1 fruit fly cellular context compared by ENCODE assay signal in genomic region chr3L:1865121-1865727, dm6.
A peak's percentile ranks its signal among the peaks of the same experiment; 100 is the strongest.
TF ChIP-seq lines count a peak whose summit lies in the region.

HBS1 (minus strand) TSS chr3L:1865240.
CG12025 (plus strand) TSS chr3L:1865430.

TF ChIP-seq in whole organism, embryonic, 481 proteins besides CTCF, POLR2A, EP300 and RAD21 (continued from another document):
- TF ChIP-seq hkb (optimal IDR thresholded peaks at IDR 0.05; lab: Kevin White, UChicago): peak; percentile 94
- TF ChIP-seq hkb (GFP tag; IDR thresholded peaks at IDR 0.05; lab: Robert Waterston, UW): no peak
- TF ChIP-seq toy (GFP tag; IDR thresholded peaks at IDR 0.05; lab: Robert Waterston, UW): no peak
- peak; percentile 55 for TF ChIP-seq jumu (GFP tag; optimal IDR thresholded peaks at IDR 0.05; lab: Kevin White, UChicago)
- no peak for TF ChIP-seq jing (GFP tag; optimal IDR thresholded peaks at IDR 0.05; lab: Kevin White, UChicago)
- TF ChIP-seq ttk (GFP tag; IDR thresholded peaks at IDR 0.05; lab: Robert Waterston, UW): no peak
- no peak for TF ChIP-seq unc-4 (GFP tag; IDR thresholded peaks at IDR 0.05; lab: Robert Waterston, UW; ENCODE audit: partially characterized antibody)
- peak in 1 of 2 experiments; percentile 82 for TF ChIP-seq tll (GFP tag; optimal IDR thresholded peaks at IDR 0.05; lab: Kevin White, UChicago)
- peak; percentile 71 for TF ChIP-seq CG3847 (GFP tag; IDR thresholded peaks at IDR 0.05; lab: Robert Waterston, UW)
- TF ChIP-seq CG31441 (GFP tag; IDR thresholded peaks at IDR 0.05; lab: Robert Waterston, UW): peak; percentile 60
- peak; percentile 74 for TF ChIP-seq MESR4 (GFP tag; optimal IDR thresholded peaks at IDR 0.05; lab: Kevin White, UChicago)
- TF ChIP-seq Nf-YC (tag; optimal IDR thresholded peaks at IDR 0.05; lab: Kevin White, UChicago): peak; percentile 52
- TF ChIP-seq fd102C (GFP tag; optimal IDR thresholded peaks at IDR 0.05; lab: Kevin White, UChicago): no peak
- no peak for TF ChIP-seq Doc3 (GFP tag; IDR thresholded peaks at IDR 0.05; lab: Robert Waterston, UW; ENCODE audit: partially characterized antibody)
- peak; percentile 41 for TF ChIP-seq CG17328 (GFP tag; IDR thresholded peaks at IDR 0.05; lab: Robert Waterston, UW)
- no peak for TF ChIP-seq CG31365 (tag; optimal IDR thresholded peaks at IDR 0.05; lab: Kevin White, UChicago)
- TF ChIP-seq Dref (GFP tag; IDR thresholded peaks at IDR 0.05; lab: Robert Waterston, UW): no peak
- no peak; the same call in 2 of the 3 replicates for TF ChIP-seq croc (GFP tag; conservative IDR thresholded peaks at IDR 0.05; lab: Robert Waterston, UW)
- 0 out of 2 replicates have a peak, but pooled peaks have one; percentile 14 for TF ChIP-seq stc (GFP tag; IDR thresholded peaks at IDR 0.05; lab: Robert Waterston, UW)
- TF ChIP-seq CG6689 (GFP tag; IDR thresholded peaks at IDR 0.05; lab: Robert Waterston, UW): peak; percentile 71
- no peak for TF ChIP-seq Hr39 (optimal IDR thresholded peaks at IDR 0.05; lab: Kevin White, UChicago)
- no peak for TF ChIP-seq aop (GFP tag; IDR thresholded peaks at IDR 0.05; lab: Robert Waterston, UW)
- no peak for TF ChIP-seq gem (tag; optimal IDR thresholded peaks at IDR 0.05; lab: Kevin White, UChicago)
- TF ChIP-seq btn (GFP tag; optimal IDR thresholded peaks at IDR 0.05; lab: Kevin White, UChicago): no peak
- TF ChIP-seq CG6813 (GFP tag; optimal IDR thresholded peaks at IDR 0.05; lab: Kevin White, UChicago): no peak
- TF ChIP-seq CG12104 (GFP tag; optimal IDR thresholded peaks at IDR 0.05; lab: Kevin White, UChicago): no peak
- TF ChIP-seq tna (GFP tag; IDR thresholded peaks at IDR 0.05; lab: Robert Waterston, UW; ENCODE audit: partially characterized antibody): no peak; the same call in 1 of the 2 replicates
- no peak for TF ChIP-seq wek (GFP tag; optimal IDR thresholded peaks at IDR 0.05; lab: Kevin White, UChicago)
- TF ChIP-seq CrebB (tag; optimal IDR thresholded peaks at IDR 0.05; lab: Kevin White, UChicago): no peak
- TF ChIP-seq CkIIα-i1 (GFP tag; IDR thresholded peaks at IDR 0.05; lab: Robert Waterston, UW): no peak
